Fruit fly (Drosophila melanogaster) whole organism, embryonic: Measurements from ENCODE around the gene CG3342.
A peak's percentile ranks its signal among the peaks of the same experiment; 100 is the strongest.

Experiments used
- Atf-2 ChIP-seq: fragments of 200-800 bp; sonication (Bioruptor generic); optimal IDR thresholded peaks from 2 replicates; lab custom pipeline; 2016; ENCODE audit warnings: missing biosample characterization, missing genetic modification characterization
- BtbVII ChIP-seq: fragments of 200-800 bp; sonication (Bioruptor generic); optimal IDR thresholded peaks from 3 replicates; lab custom pipeline; 2017; ENCODE audit warnings: missing biosample characterization, mild to moderate bottlenecking, missing genetic modification characterization
- Bteb2 ChIP-seq: fragments of 200-800 bp; sonication (Bioruptor generic); optimal IDR thresholded peaks from 2 replicates; lab custom pipeline; 2016; ENCODE audit warnings: missing biosample characterization, missing genetic modification characterization
- CG10321 ChIP-seq: fragments of 200-800 bp; sonication (Bioruptor generic); IDR thresholded peaks from 2 replicates; pipeline ENCODE4 v1.3.6; 2022; ENCODE audit warnings: missing biosample characterization, missing genetic modification characterization
- CG10543 ChIP-seq: fragments of 200-800 bp; sonication (Bioruptor generic); optimal IDR thresholded peaks from 3 replicates; lab custom pipeline; 2017; ENCODE audit warnings: missing biosample characterization, mild to moderate bottlenecking, missing genetic modification characterization, moderate library complexity
- CG11456 ChIP-seq: fragments of 200-800 bp; sonication (Bioruptor generic); IDR thresholded peaks from 3 replicates; pipeline ENCODE4 v1.3.6; 2022; ENCODE audit warnings: missing biosample characterization, missing genetic modification characterization
- CG11504 ChIP-seq: fragments of 200-800 bp; sonication (Bioruptor generic); optimal IDR thresholded peaks from 3 replicates; lab custom pipeline; 2019; ENCODE audit warnings: missing biosample characterization, mild to moderate bottlenecking, missing genetic modification characterization, moderate library complexity
- CG12942 ChIP-seq: fragments of 200-800 bp; sonication (Bioruptor generic); optimal IDR thresholded peaks from 3 replicates; lab custom pipeline; 2016; ENCODE audit warnings: missing biosample characterization, missing genetic modification characterization
- CG14860 ChIP-seq: fragments of 200-800 bp; sonication (Bioruptor generic); IDR thresholded peaks from 3 replicates; pipeline ENCODE4 v1.3.6; 2022; ENCODE audit warnings: missing biosample characterization, missing genetic modification characterization; ENCODE audit not compliant: partially characterized antibody
- CG17328 ChIP-seq: fragments of 200-800 bp; sonication (Bioruptor generic); IDR thresholded peaks from 2 replicates; pipeline ENCODE4 v1.3.6; 2022; ENCODE audit warnings: missing biosample characterization, missing genetic modification characterization
- CG17612 ChIP-seq: fragments of 200-800 bp; sonication (Bioruptor generic); IDR thresholded peaks from 2 replicates; pipeline ENCODE4 v1.3.6; 2022; ENCODE audit warnings: missing biosample characterization, missing genetic modification characterization
- CG18619 ChIP-seq: fragments of 200-800 bp; sonication (Bioruptor generic); optimal IDR thresholded peaks from 3 replicates; lab custom pipeline; 2017; ENCODE audit warnings: missing biosample characterization, mild to moderate bottlenecking, missing genetic modification characterization
- CG3726 ChIP-seq: fragments of 200-800 bp; sonication (Bioruptor generic); IDR thresholded peaks from 3 replicates; pipeline ENCODE4, ENCODE4 v1.3.6; 2022; ENCODE audit warnings: missing biosample characterization, missing genetic modification characterization
- CG6272 ChIP-seq: fragments of 200-800 bp; sonication (Bioruptor generic); IDR thresholded peaks from 2 replicates; pipeline ENCODE4 v1.3.6; 2022; ENCODE audit warnings: missing biosample characterization, missing genetic modification characterization
- Chrac-16 ChIP-seq: fragments of 200-800 bp; sonication (Bioruptor generic); optimal IDR thresholded peaks from 3 replicates; lab custom pipeline; 2016; ENCODE audit warnings: missing biosample characterization, missing genetic modification characterization
- Dip2 ChIP-seq: fragments of 200-800 bp; sonication (Bioruptor generic); IDR thresholded peaks from 2 replicates; pipeline ENCODE4 v1.3.6; 2022; ENCODE audit warnings: missing biosample characterization, missing genetic modification characterization
- Doc2 ChIP-seq: fragments of 200-800 bp; sonication (Bioruptor generic); IDR thresholded peaks from 2 replicates; pipeline ENCODE4 v1.3.6; 2022; ENCODE audit warnings: missing biosample characterization, missing genetic modification characterization
- E2f1 ChIP-seq: fragments of 200-800 bp; sonication (Bioruptor generic); IDR thresholded peaks from 2 replicates; pipeline ENCODE4 v1.3.6; 2022; ENCODE audit warnings: missing biosample characterization, missing genetic modification characterization
- Fer3 ChIP-seq: fragments of 200-800 bp; sonication (Bioruptor generic); optimal IDR thresholded peaks from 2 replicates; lab custom pipeline; 2018; ENCODE audit warnings: missing biosample characterization, mild to moderate bottlenecking, missing genetic modification characterization, moderate library complexity
- Gsc ChIP-seq: fragments of 200-800 bp; sonication (Bioruptor generic); IDR thresholded peaks from 2 replicates; pipeline ENCODE4 v1.3.6; 2022; ENCODE audit warnings: missing biosample characterization, missing genetic modification characterization
- HmgZ ChIP-seq: fragments of 200-800 bp; sonication (Bioruptor generic); optimal IDR thresholded peaks from 2 replicates; lab custom pipeline; 2018; ENCODE audit warnings: missing biosample characterization, mild to moderate bottlenecking, missing genetic modification characterization
- Hmr ChIP-seq: fragments of 200-800 bp; sonication (Bioruptor generic); optimal IDR thresholded peaks from 3 replicates; lab custom pipeline; 2017; ENCODE audit warnings: mild to moderate bottlenecking, missing biosample characterization, missing genetic modification reagents, missing genetic modification characterization
- Hr3 ChIP-seq: fragments of 200-800 bp; sonication (Bioruptor generic); optimal IDR thresholded peaks from 3 replicates; lab custom pipeline; 2016; ENCODE audit warnings: missing biosample characterization, missing genetic modification characterization
- Jarid2 ChIP-seq: fragments of 200-800 bp; sonication (Bioruptor generic); optimal IDR thresholded peaks from 3 replicates; lab custom pipeline; 2017; ENCODE audit warnings: mild to moderate bottlenecking, missing biosample characterization, missing genetic modification reagents, missing genetic modification characterization
- Opbp ChIP-seq: fragments of 200-800 bp; sonication (Bioruptor generic); IDR thresholded peaks from 3 replicates; pipeline ENCODE4 v1.3.6; 2022; ENCODE audit warnings: missing biosample characterization, missing genetic modification characterization; ENCODE audit not compliant: partially characterized antibody
- Ptx1 ChIP-seq: fragments of 200-800 bp; sonication (Bioruptor generic); IDR thresholded peaks from 2 replicates; pipeline ENCODE4 v1.3.6; 2022; ENCODE audit warnings: missing biosample characterization, missing genetic modification characterization
- Six4 ChIP-seq: fragments of 200-800 bp; sonication (Bioruptor generic); optimal IDR thresholded peaks from 2 replicates; lab custom pipeline; 2016; ENCODE audit warnings: missing biosample characterization, missing genetic modification characterization
- Sry-β ChIP-seq: fragments of 200-800 bp; sonication (Bioruptor generic); optimal IDR thresholded peaks from 2 replicates; lab custom pipeline; 2018; ENCODE audit warnings: missing biosample characterization, mild to moderate bottlenecking, missing genetic modification characterization, moderate library complexity
- Trl ChIP-seq, 3 experiments: fragments of >200 bp in 2 of 3; fragments of 200-800 bp in 1 of 3; sonication (Bioruptor generic) in 1 of 3; optimal IDR thresholded peaks; 2 replicates in 1 of 3; 3 replicates in 2 of 3; lab custom pipeline; 2016 to 2017; ENCODE audit warnings: missing biosample characterization in 1 of 3, missing genetic modification characterization in 1 of 3
- abd-A ChIP-seq: fragments of 200-800 bp; sonication (Bioruptor generic); optimal IDR thresholded peaks from 3 replicates; lab custom pipeline; 2019; ENCODE audit warnings: missing biosample characterization, mild to moderate bottlenecking, missing genetic modification characterization, moderate library complexity
- al ChIP-seq: fragments of 200-800 bp; sonication (Bioruptor generic); IDR thresholded peaks from 2 replicates; pipeline ENCODE4 v1.3.6; 2022; ENCODE audit warnings: missing biosample characterization, missing genetic modification characterization
- ara ChIP-seq: fragments of 200-800 bp; sonication (Bioruptor generic); IDR thresholded peaks from 2 replicates; pipeline ENCODE4 v1.3.6; 2022; ENCODE audit warnings: missing biosample characterization, missing genetic modification characterization
- chif ChIP-seq, 2 experiments: fragments of 200-800 bp; sonication (Bioruptor generic); optimal IDR thresholded peaks; 3 replicates each; lab custom pipeline; 2016; ENCODE audit warnings: missing biosample characterization in 2 of 2, missing genetic modification characterization in 2 of 2
- chm ChIP-seq: fragments of 200-800 bp; sonication (Bioruptor generic); IDR thresholded peaks from 2 replicates; pipeline ENCODE4 v1.3.6; 2022; ENCODE audit warnings: missing biosample characterization, missing genetic modification characterization
- corto ChIP-seq: fragments of 200-800 bp; sonication (Bioruptor generic); optimal IDR thresholded peaks from 2 replicates; lab custom pipeline; 2016; ENCODE audit warnings: missing biosample characterization, mild to moderate bottlenecking, missing genetic modification characterization, moderate library complexity
- dan ChIP-seq: fragments of 200-800 bp; sonication (Bioruptor generic); IDR thresholded peaks from 2 replicates; pipeline ENCODE4 v1.3.6; 2022; ENCODE audit warnings: missing biosample characterization, missing genetic modification characterization
- eve ChIP-seq, 2 experiments: fragments of >200 bp; optimal IDR thresholded peaks; 2 replicates each; lab custom pipeline; 2017; ENCODE audit warnings: missing biosample characterization in 2 of 2, missing genetic modification characterization in 2 of 2
- fu2 ChIP-seq: fragments of 200-800 bp; sonication (Bioruptor generic); optimal IDR thresholded peaks from 2 replicates; lab custom pipeline; 2016; ENCODE audit warnings: missing biosample characterization, missing genetic modification characterization
- grn ChIP-seq: fragments of 200-800 bp; sonication (Bioruptor generic); optimal IDR thresholded peaks from 3 replicates; lab custom pipeline; 2017; ENCODE audit warnings: missing biosample characterization, missing genetic modification characterization
- h ChIP-seq: fragments of >200 bp; optimal IDR thresholded peaks from 2 replicates; lab custom pipeline; 2017
- hth ChIP-seq: fragments of >200 bp; optimal IDR thresholded peaks from 2 replicates; lab custom pipeline; 2017; ENCODE audit warnings: inconsistent platforms
- klu ChIP-seq: fragments of 200-800 bp; sonication (Bioruptor generic); IDR thresholded peaks from 2 replicates; pipeline ENCODE4 v1.3.6; 2022; ENCODE audit warnings: missing biosample characterization, missing genetic modification characterization
- repo ChIP-seq: fragments of 200-800 bp; sonication (Bioruptor generic); optimal IDR thresholded peaks from 2 replicates; lab custom pipeline; 2016; ENCODE audit warnings: missing biosample characterization, missing genetic modification characterization
- sd ChIP-seq: fragments of 200-800 bp; sonication (Bioruptor generic); optimal IDR thresholded peaks from 3 replicates; lab custom pipeline; 2018; ENCODE audit warnings: missing biosample characterization, mild to moderate bottlenecking, missing genetic modification characterization, moderate library complexity
- seq ChIP-seq: fragments of 200-800 bp; sonication (Bioruptor generic); IDR thresholded peaks from 2 replicates; pipeline ENCODE4 v1.3.6; 2022; ENCODE audit warnings: missing biosample characterization, missing genetic modification characterization
- slp2 ChIP-seq: fragments of 200-800 bp; sonication (Bioruptor generic); optimal IDR thresholded peaks from 2 replicates; lab custom pipeline; 2016; ENCODE audit warnings: missing biosample characterization, missing genetic modification characterization
- tna ChIP-seq: fragments of 200-800 bp; sonication (Bioruptor generic); IDR thresholded peaks from 2 replicates; pipeline ENCODE4 v1.3.6; 2022; ENCODE audit warnings: missing biosample characterization, missing genetic modification characterization; ENCODE audit not compliant: partially characterized antibody
- vvl ChIP-seq: fragments of 200-800 bp; sonication (Bioruptor generic); IDR thresholded peaks from 2 replicates; pipeline ENCODE4 v1.3.6; 2022; ENCODE audit warnings: missing biosample characterization, missing genetic modification characterization
- wor ChIP-seq: fragments of 200-800 bp; sonication (Bioruptor generic); IDR thresholded peaks from 2 replicates; pipeline ENCODE4 v1.3.6; 2022; ENCODE audit warnings: missing biosample characterization, missing genetic modification characterization
- zen2 ChIP-seq: fragments of 200-800 bp; sonication (Bioruptor generic); IDR thresholded peaks from 3 replicates; pipeline ENCODE4 v1.3.6; 2022; ENCODE audit warnings: missing biosample characterization, missing genetic modification characterization; ENCODE audit not compliant: partially characterized antibody

The CG3342 gene

dm6 chrX:6571234-6571915 is 43.7 kb upstream of the CG3342 start (continued):
- TF ChIP-seq CG10543 (GFP tag; lab: Kevin White, UChicago): peak; percentile 61
- no peak for TF ChIP-seq fu2
- no peak for TF ChIP-seq repo (GFP tag; lab: Kevin White, UChicago)
- no peak for TF ChIP-seq tna
- peak; percentile 40; the same call in 1 of the 2 replicates for TF ChIP-seq CG17612
- 0 out of 3 replicates have a peak, but pooled peaks have one; percentile 41 for TF ChIP-seq CG11456
- TF ChIP-seq Hr3 (GFP tag; lab: Kevin White, UChicago): peak; percentile 84
- TF ChIP-seq BtbVII (GFP tag; lab: Kevin White, UChicago): peak; percentile 71
- TF ChIP-seq Dip2 (GFP tag; lab: Robert Waterston, UW): no peak
- TF ChIP-seq Gsc: peak; percentile 69
- TF ChIP-seq dan (GFP tag; lab: Robert Waterston, UW): peak; percentile 47; the same call in 1 of the 2 replicates
- TF ChIP-seq slp2: peak; percentile 35
- peak; percentile 87 for TF ChIP-seq ara
- TF ChIP-seq chm (GFP tag; lab: Robert Waterston, UW): peak; percentile 62; the same call in 1 of the 2 replicates
- peak; percentile 93 for TF ChIP-seq CG11504 (tag; lab: Kevin White, UChicago)
- TF ChIP-seq wor (GFP tag; lab: Robert Waterston, UW): peak; percentile 80
- no peak for TF ChIP-seq Opbp
- no peak for TF ChIP-seq CG6272
- peak; percentile 59 for TF ChIP-seq sd (tag; lab: Kevin White, UChicago)
- peak; percentile 41; the same call in 1 of the 2 replicates for TF ChIP-seq CG10321 (GFP tag; lab: Robert Waterston, UW)
- peak in 1 of 2 experiments; percentile 69 for TF ChIP-seq chif (GFP tag; optimal IDR thresholded peaks at IDR 0.05; lab: Kevin White, UChicago)
- TF ChIP-seq abd-A (tag; lab: Kevin White, UChicago): no peak
- TF ChIP-seq Hmr (GFP tag; lab: Kevin White, UChicago): peak; percentile 80
- no peak for TF ChIP-seq hth
- TF ChIP-seq CG3726 (GFP tag; lab: Robert Waterston, UW): peak; percentile 75; the same call in 1 of the 3 replicates
- no peak for TF ChIP-seq CG14860 (GFP tag; lab: Robert Waterston, UW)
- peak; percentile 78 for TF ChIP-seq E2f1
- TF ChIP-seq Fer3: peak; percentile 81
- TF ChIP-seq Sry-β: peak; percentile 60
- no peak for TF ChIP-seq Bteb2 (GFP tag; lab: Kevin White, UChicago)
- TF ChIP-seq grn (GFP tag; lab: Kevin White, UChicago): peak; percentile 10
- TF ChIP-seq CG12942 (GFP tag; lab: Kevin White, UChicago): peak; percentile 76
- no peak for TF ChIP-seq zen2 (GFP tag; lab: Robert Waterston, UW)
- TF ChIP-seq Six4 (GFP tag; lab: Kevin White, UChicago): peak; percentile 81
- peak; percentile 77 for TF ChIP-seq CG18619 (GFP tag; lab: Kevin White, UChicago)
- TF ChIP-seq corto (GFP tag; lab: Kevin White, UChicago): no peak
- TF ChIP-seq HmgZ (tag; lab: Kevin White, UChicago): peak; percentile 59
- peak; percentile 85 for TF ChIP-seq seq (GFP tag; lab: Robert Waterston, UW)
- peak in 1 of 2 experiments; percentile 55 for TF ChIP-seq Trl (optimal IDR thresholded peaks at IDR 0.05; lab: Kevin White, UChicago)
- TF ChIP-seq Trl (GFP tag; optimal IDR thresholded peaks at IDR 0.05; lab: Kevin White, UChicago): no peak
- peak; percentile 62 for TF ChIP-seq Jarid2 (GFP tag; lab: Kevin White, UChicago)
- TF ChIP-seq Chrac-16 (GFP tag; lab: Kevin White, UChicago): peak; percentile 75
- TF ChIP-seq CG17328 (GFP tag; lab: Robert Waterston, UW): peak; percentile 85
- peak; percentile 88 for TF ChIP-seq vvl (GFP tag; lab: Robert Waterston, UW)
- TF ChIP-seq klu (GFP tag; lab: Robert Waterston, UW): peak; percentile 61; the same call in 1 of the 2 replicates
- no peak for TF ChIP-seq al (GFP tag; lab: Robert Waterston, UW)
- TF ChIP-seq Ptx1: peak; percentile 83
- TF ChIP-seq h (lab: Kevin White, UChicago): no peak
- no peak for TF ChIP-seq Doc2 (GFP tag; lab: Robert Waterston, UW)
- peak; percentile 15 for TF ChIP-seq Atf-2 (GFP tag; lab: Kevin White, UChicago)
- TF ChIP-seq eve (GFP tag; optimal IDR thresholded peaks at IDR 0.05; lab: Kevin White, UChicago): peak in 1 of 2 experiments; percentile 94
